Worm (Caenorhabditis elegans): ENCODE data around the gene F47G3.4.

Gene F47G3.4

ce11 chrX:2381282-2381681, at the start of gene F47G3.4:
TSS of gene F47G3.4 (plus strand) at chrX:2381582.
- no peak for TF ChIP-seq T22C8.4 (GFP tag; IDR thresholded peaks at IDR 0.05)
- no peak for TF ChIP-seq flt-1 (GFP tag; IDR thresholded peaks at IDR 0.05)
- no peak for TF ChIP-seq ztf-23 (GFP tag; IDR thresholded peaks at IDR 0.05)
- TF ChIP-seq klf-2 (GFP tag; conservative IDR thresholded peaks at IDR 0.05) = no peak
- no peak for TF ChIP-seq tab-1 (GFP tag; IDR thresholded peaks at IDR 0.05)

- no peak for TF ChIP-seq klf-2 (GFP tag; conservative IDR thresholded peaks at IDR 0.05)
- no peak for TF ChIP-seq cog-1 (tag; optimal IDR thresholded peaks at IDR 0.05)
- no peak for TF ChIP-seq T22C8.4 (GFP tag; IDR thresholded peaks at IDR 0.05)
- no peak for TF ChIP-seq tab-1 (GFP tag; IDR thresholded peaks at IDR 0.05)
- no peak for TF ChIP-seq ztf-29 (GFP tag; IDR thresholded peaks at IDR 0.05)
- TF ChIP-seq med-1 (GFP tag; optimal IDR thresholded peaks at IDR 0.05; ENCODE audit: insufficient read depth) = no peak
- TF ChIP-seq ztf-23 (GFP tag; IDR thresholded peaks at IDR 0.05) = no peak
- TF ChIP-seq ref-1 (GFP tag; conservative IDR thresholded peaks at IDR 0.05) = no peak
- TF ChIP-seq flt-1 (GFP tag; IDR thresholded peaks at IDR 0.05) = no peak
These were observed 46.0 kb upstream of the F47G3.4 start, which contains the start of gene T01B6.1 for ce11 chrX:2335384-2335783. TSS of gene T01B6.1 (plus strand) at chrX:2335684.

ce11 chrX:2338210-2338609, 43.2 kb upstream of the F47G3.4 start, which contains the start of gene nlp-45:
TSS of gene nlp-45 (minus strand) at chrX:2338310.
- TF ChIP-seq tab-1 (GFP tag; IDR thresholded peaks at IDR 0.05) (no peak), flt-1 (GFP tag; IDR thresholded peaks at IDR 0.05) (no peak), T22C8.4 (GFP tag; IDR thresholded peaks at IDR 0.05) (no peak), klf-2 (GFP tag; conservative IDR thresholded peaks at IDR 0.05) (no peak), med-1 (GFP tag; optimal IDR thresholded peaks at IDR 0.05; ENCODE audit: insufficient read depth) (no peak), ref-1 (GFP tag; conservative IDR thresholded peaks at IDR 0.05) (no peak), ztf-29 (GFP tag; IDR thresholded peaks at IDR 0.05) (no peak), cog-1 (tag; optimal IDR thresholded peaks at IDR 0.05) (no peak)

ce11 chrX:2341989-2342388, 39.4 kb upstream of the F47G3.4 start, which contains the start of gene nlp-22:
TSS of gene nlp-22 (minus strand) at chrX:2342089.
- TF ChIP-seq T22C8.4 (GFP tag; IDR thresholded peaks at IDR 0.05) = no peak
- no peak for TF ChIP-seq flt-1 (GFP tag; IDR thresholded peaks at IDR 0.05)
- no peak for TF ChIP-seq med-1 (GFP tag; optimal IDR thresholded peaks at IDR 0.05; ENCODE audit: insufficient read depth)

ce11 chrX:2342859-2343258, 38.5 kb upstream of the F47G3.4 start, which contains the start of gene nlp-23:
TSS of gene nlp-23 (minus strand) at chrX:2342959.
- no peak for TF ChIP-seq flt-1 (GFP tag; IDR thresholded peaks at IDR 0.05)
- TF ChIP-seq T22C8.4 (GFP tag; IDR thresholded peaks at IDR 0.05) = no peak
- TF ChIP-seq ztf-29 (GFP tag; IDR thresholded peaks at IDR 0.05) = no peak
- no peak for TF ChIP-seq ztf-23 (GFP tag; IDR thresholded peaks at IDR 0.05)
- no peak for TF ChIP-seq ref-1 (GFP tag; conservative IDR thresholded peaks at IDR 0.05)
- no peak for TF ChIP-seq klf-2 (GFP tag; conservative IDR thresholded peaks at IDR 0.05)
- TF ChIP-seq med-1 (GFP tag; optimal IDR thresholded peaks at IDR 0.05; ENCODE audit: insufficient read depth) = no peak
- TF ChIP-seq cog-1 (tag; optimal IDR thresholded peaks at IDR 0.05) = no peak
- no peak for TF ChIP-seq tab-1 (GFP tag; IDR thresholded peaks at IDR 0.05)

- TF ChIP-seq med-1 (GFP tag; optimal IDR thresholded peaks at IDR 0.05; ENCODE audit: insufficient read depth) (no peak), klf-2 (GFP tag; conservative IDR thresholded peaks at IDR 0.05) (no peak), ref-1 (GFP tag; conservative IDR thresholded peaks at IDR 0.05) (no peak), ztf-23 (GFP tag; IDR thresholded peaks at IDR 0.05) (no peak), flt-1 (GFP tag; IDR thresholded peaks at IDR 0.05) (no peak), T22C8.4 (GFP tag; IDR thresholded peaks at IDR 0.05) (no peak), tab-1 (GFP tag; IDR thresholded peaks at IDR 0.05) (no peak), ztf-29 (GFP tag; IDR thresholded peaks at IDR 0.05) (no peak), cog-1 (tag; optimal IDR thresholded peaks at IDR 0.05) (no peak)
These were observed 37.3 kb upstream of the F47G3.4 start for ce11 chrX:2344104-2344503.

ce11 chrX:2344666-2345065, 36.7 kb upstream of the F47G3.4 start, which contains the start of gene nlp-2:
TSS of gene nlp-2 (minus strand) at chrX:2344766.
- TF ChIP-seq ztf-23 (GFP tag; IDR thresholded peaks at IDR 0.05) = no peak
- no peak for TF ChIP-seq tab-1 (GFP tag; IDR thresholded peaks at IDR 0.05)
- no peak for TF ChIP-seq ref-1 (GFP tag; conservative IDR thresholded peaks at IDR 0.05)
- TF ChIP-seq med-1 (GFP tag; optimal IDR thresholded peaks at IDR 0.05; ENCODE audit: insufficient read depth) = no peak
- no peak for TF ChIP-seq klf-2 (GFP tag; conservative IDR thresholded peaks at IDR 0.05)
- TF ChIP-seq cog-1 (tag; optimal IDR thresholded peaks at IDR 0.05) = no peak
- TF ChIP-seq ztf-29 (GFP tag; IDR thresholded peaks at IDR 0.05) = no peak
- TF ChIP-seq T22C8.4 (GFP tag; IDR thresholded peaks at IDR 0.05) = no peak
- TF ChIP-seq flt-1 (GFP tag; IDR thresholded peaks at IDR 0.05) = no peak

- TF ChIP-seq T22C8.4 (GFP tag; IDR thresholded peaks at IDR 0.05) (no peak), flt-1 (GFP tag; IDR thresholded peaks at IDR 0.05) (no peak), cog-1 (tag; optimal IDR thresholded peaks at IDR 0.05) (no peak), tab-1 (GFP tag; IDR thresholded peaks at IDR 0.05) (no peak), ztf-29 (GFP tag; IDR thresholded peaks at IDR 0.05) (no peak)
These were observed 33.4 kb upstream of the F47G3.4 start for ce11 chrX:2347962-2348361.

ce11 chrX:2352929-2353328, 28.5 kb upstream of the F47G3.4 start:
- TF ChIP-seq ref-1 (GFP tag; conservative IDR thresholded peaks at IDR 0.05) = no peak
- no peak for TF ChIP-seq klf-2 (GFP tag; conservative IDR thresholded peaks at IDR 0.05)

- TF ChIP-seq ref-1 (GFP tag; conservative IDR thresholded peaks at IDR 0.05) = no peak
- TF ChIP-seq ztf-23 (GFP tag; IDR thresholded peaks at IDR 0.05) = no peak
- no peak for TF ChIP-seq tab-1 (GFP tag; IDR thresholded peaks at IDR 0.05)
- TF ChIP-seq ztf-29 (GFP tag; IDR thresholded peaks at IDR 0.05) = no peak
- no peak for TF ChIP-seq cog-1 (tag; optimal IDR thresholded peaks at IDR 0.05)
- no peak for TF ChIP-seq med-1 (GFP tag; optimal IDR thresholded peaks at IDR 0.05; ENCODE audit: insufficient read depth)
- TF ChIP-seq flt-1 (GFP tag; IDR thresholded peaks at IDR 0.05) = no peak
- no peak for TF ChIP-seq klf-2 (GFP tag; conservative IDR thresholded peaks at IDR 0.05)
- TF ChIP-seq T22C8.4 (GFP tag; IDR thresholded peaks at IDR 0.05) = no peak
These were observed 21.6 kb upstream of the F47G3.4 start, which contains the start of gene lgc-40 for ce11 chrX:2359797-2360196. TSS of gene lgc-40 (plus strand) at chrX:2360097.

Data from whole organism, midembryonic.